Worm (Caenorhabditis elegans): Measurements from ENCODE around the gene asp-12.

asp-12 gene

DNA sequence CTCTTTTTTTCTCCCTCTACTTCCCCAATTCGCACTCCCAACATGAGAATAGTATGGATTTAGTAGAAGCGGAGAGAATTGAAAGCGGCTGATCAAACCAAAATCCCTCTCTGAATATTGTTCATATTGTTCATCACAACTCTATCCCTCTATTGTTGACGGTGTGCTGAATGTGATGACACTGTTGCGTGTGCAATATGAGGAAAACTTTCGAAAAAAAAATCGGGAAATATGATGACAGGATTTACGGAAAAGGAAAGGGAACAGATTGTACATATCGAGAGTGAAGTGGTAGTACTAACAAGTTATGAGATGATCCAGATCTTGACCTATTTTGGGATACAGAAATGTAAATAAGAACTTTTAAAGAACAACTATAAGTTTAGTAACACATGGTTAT lies 26.9 kb downstream of the asp-12 start, which contains the start of gene smex-1:
smex-1 (minus strand) TSS at position 101 of the 400 bp plus-strand sequence.
- TF ChIP-seq nhr-237 (tag; optimal IDR thresholded peaks at IDR 0.05) (no peak), ztf-11 (tag; optimal IDR thresholded peaks at IDR 0.05) (no peak), egl-27 (tag; optimal IDR thresholded peaks at IDR 0.05) (no peak), fos-1 (tag; optimal IDR thresholded peaks at IDR 0.05) (no peak), lsy-12 (tag; optimal IDR thresholded peaks at IDR 0.05) (no peak), ztf-4 (tag; optimal IDR thresholded peaks at IDR 0.05) (no peak), fkh-10 (GFP tag; optimal IDR thresholded peaks at IDR 0.05) (no peak)

ce11 chrV:8297504-8297903 lies 28.5 kb downstream of the asp-12 start, which contains the start of gene W02D7.4:
W02D7.4 (minus strand) TSS chrV:8297604.
- no peak for TF ChIP-seq ztf-11 (tag; optimal IDR thresholded peaks at IDR 0.05)

- TF ChIP-seq nhr-11 (tag; optimal IDR thresholded peaks at IDR 0.05): no peak
- no peak for TF ChIP-seq ceh-28 (tag; optimal IDR thresholded peaks at IDR 0.05)
- TF ChIP-seq daf-12 (tag; optimal IDR thresholded peaks at IDR 0.05): no peak
- TF ChIP-seq ceh-82 (tag; optimal IDR thresholded peaks at IDR 0.05): no peak
- TF ChIP-seq ztf-4 (tag; optimal IDR thresholded peaks at IDR 0.05): no peak
- no peak for TF ChIP-seq nhr-43 (tag; optimal IDR thresholded peaks at IDR 0.05; ENCODE audit: poor library complexity, severe bottlenecking)
- TF ChIP-seq pha-4 (tag; optimal IDR thresholded peaks at IDR 0.05): no peak
- TF ChIP-seq ama-1 (optimal IDR thresholded peaks at IDR 0.05): no peak
- TF ChIP-seq zag-1 (tag; optimal IDR thresholded peaks at IDR 0.05): no peak
- TF ChIP-seq nhr-25 (tag; optimal IDR thresholded peaks at IDR 0.05): no peak
- no peak for TF ChIP-seq nhr-237 (tag; optimal IDR thresholded peaks at IDR 0.05)
- no peak for TF ChIP-seq nhr-23 (tag; optimal IDR thresholded peaks at IDR 0.05)
- no peak for TF ChIP-seq nhr-12 (tag; optimal IDR thresholded peaks at IDR 0.05)
- no peak for TF ChIP-seq elt-1 (tag; optimal IDR thresholded peaks at IDR 0.05)
- TF ChIP-seq egl-27 (tag; optimal IDR thresholded peaks at IDR 0.05): no peak
- TF ChIP-seq nfya-1 (tag; optimal IDR thresholded peaks at IDR 0.05; ENCODE audit: insufficient read depth): no peak
- TF ChIP-seq ceh-9 (tag; optimal IDR thresholded peaks at IDR 0.05): no peak
Observed at ce11 chrV:8299191-8299854, 30.3 kb downstream of the asp-12 start, which contains the start of gene W02D7.5. W02D7.5 (minus strand) TSS chrV:8299241.

- no peak for TF ChIP-seq tbx-2 (tag; optimal IDR thresholded peaks at IDR 0.05)
- no peak for TF ChIP-seq nhr-237 (tag; optimal IDR thresholded peaks at IDR 0.05)
- TF ChIP-seq mml-1 (tag; optimal IDR thresholded peaks at IDR 0.05): no peak
- no peak for TF ChIP-seq ztf-11 (tag; optimal IDR thresholded peaks at IDR 0.05)
- peak; percentile 26 for TF ChIP-seq lin-15B (tag; optimal IDR thresholded peaks at IDR 0.05)
- TF ChIP-seq skn-1 (tag; optimal IDR thresholded peaks at IDR 0.05): no peak
- TF ChIP-seq ceh-16 (tag; optimal IDR thresholded peaks at IDR 0.05): no peak
- peak; percentile 23 for TF ChIP-seq pha-4 (tag; optimal IDR thresholded peaks at IDR 0.05)
- peak; percentile 38 for TF ChIP-seq snpc-4 (tag; optimal IDR thresholded peaks at IDR 0.05)
- no peak for TF ChIP-seq nhr-12 (tag; optimal IDR thresholded peaks at IDR 0.05)
- peak; percentile 8 for TF ChIP-seq pqm-1 (tag; optimal IDR thresholded peaks at IDR 0.05)
- peak; percentile 70 for TF ChIP-seq ama-1 (optimal IDR thresholded peaks at IDR 0.05)
- no peak for TF ChIP-seq nhr-77 (tag; optimal IDR thresholded peaks at IDR 0.05)
- no peak for TF ChIP-seq ceh-82 (tag; optimal IDR thresholded peaks at IDR 0.05)
- TF ChIP-seq elt-2 (tag; optimal IDR thresholded peaks at IDR 0.05): peak; percentile 13
- TF ChIP-seq ceh-9 (tag; optimal IDR thresholded peaks at IDR 0.05): no peak
- TF ChIP-seq sea-2 (GFP tag; optimal IDR thresholded peaks at IDR 0.05): no peak
- TF ChIP-seq nhr-67 (tag; optimal IDR thresholded peaks at IDR 0.05): no peak
- TF ChIP-seq hmg-11 (tag; optimal IDR thresholded peaks at IDR 0.05): no peak
- no peak for TF ChIP-seq zag-1 (tag; optimal IDR thresholded peaks at IDR 0.05)
- TF ChIP-seq mdl-1 (tag; optimal IDR thresholded peaks at IDR 0.05): no peak
- TF ChIP-seq ceh-28 (tag; optimal IDR thresholded peaks at IDR 0.05): peak; percentile 22
- no peak for TF ChIP-seq fkh-2 (tag; optimal IDR thresholded peaks at IDR 0.05)
- no peak for TF ChIP-seq R02D3.7 (tag; optimal IDR thresholded peaks at IDR 0.05)
- no peak for TF ChIP-seq fos-1 (tag; optimal IDR thresholded peaks at IDR 0.05)
- peak; percentile 5 for TF ChIP-seq nhr-23 (tag; optimal IDR thresholded peaks at IDR 0.05)
- TF ChIP-seq fkh-10 (GFP tag; optimal IDR thresholded peaks at IDR 0.05): no peak
- TF ChIP-seq ZK546.5 (tag; optimal IDR thresholded peaks at IDR 0.05): no peak
- TF ChIP-seq nhr-28 (tag; optimal IDR thresholded peaks at IDR 0.05): no peak
- TF ChIP-seq egl-5 (tag; optimal IDR thresholded peaks at IDR 0.05): no peak
- TF ChIP-seq lsy-12 (tag; optimal IDR thresholded peaks at IDR 0.05): no peak
- TF ChIP-seq elt-1 (tag; optimal IDR thresholded peaks at IDR 0.05): no peak
- peak; percentile 19 for TF ChIP-seq nfya-1 (tag; optimal IDR thresholded peaks at IDR 0.05; ENCODE audit: insufficient read depth)
- no peak for TF ChIP-seq unc-62 (GFP tag; optimal IDR thresholded peaks at IDR 0.05)
- no peak for TF ChIP-seq egl-27 (tag; optimal IDR thresholded peaks at IDR 0.05)
- no peak for TF ChIP-seq ztf-4 (tag; optimal IDR thresholded peaks at IDR 0.05)
- no peak for TF ChIP-seq daf-12 (tag; optimal IDR thresholded peaks at IDR 0.05)
- no peak for TF ChIP-seq jun-1 (tag; optimal IDR thresholded peaks at IDR 0.05)
Observed at ce11 chrV:8300935-8301535, 32.0 kb downstream of the asp-12 start, which contains the start of gene W02D7.6. W02D7.6 (minus strand) TSS chrV:8301507.
